Fruit fly (Drosophila melanogaster) S2 (cell line): ENCODE results near the gene CG1299.

Experiments
- CG8478 ChIP-seq: fragments of >200 bp; optimal IDR thresholded peaks from 2 replicates; lab custom pipeline; 2018
- CTCF ChIP-seq, 2 experiments: fragments of >200 bp; optimal IDR thresholded peaks; 2 replicates each; lab custom pipeline; 2018

DNA sequence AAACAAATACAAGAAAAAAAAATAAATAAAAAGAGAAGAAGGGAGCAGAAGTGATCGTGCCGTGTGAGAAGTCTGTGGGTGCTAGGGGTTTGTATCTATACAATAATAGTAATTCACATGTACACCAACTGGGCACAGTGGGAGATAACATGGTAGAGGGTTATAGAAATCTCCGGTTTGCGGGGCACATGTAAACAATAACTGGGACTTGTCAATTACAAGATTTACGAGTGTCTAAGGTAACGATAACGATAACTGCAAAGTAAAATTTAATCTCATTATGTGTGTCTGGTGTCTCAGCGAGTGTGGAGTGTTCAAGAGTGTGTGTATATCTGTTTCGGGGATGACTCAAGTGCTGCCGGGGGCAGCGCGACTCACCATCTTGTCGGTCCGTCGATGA, 17.8 kb upstream of the CG1299 start:
- TF ChIP-seq CTCF (optimal IDR thresholded peaks at IDR 0.05; lab: Kevin White, UChicago): no peak
- no peak for TF ChIP-seq CG8478 (lab: Kevin White, UChicago)
